Fruit fly (Drosophila melanogaster) whole organism, prepupa: ENCODE measurements around the gene CG43773.

Experiments
- CG11294 ChIP-seq: fragments of 200-800 bp; sonication (Bioruptor generic); IDR thresholded peaks from 2 replicates; pipeline ENCODE4 v1.3.6; 2022; ENCODE audit warnings: missing biosample characterization, missing genetic modification characterization
- CG15336 ChIP-seq: fragments of 200-800 bp; sonication (Bioruptor generic); IDR thresholded peaks from 2 replicates; pipeline ENCODE4 v1.3.6; 2022; ENCODE audit warnings: missing biosample characterization, missing genetic modification characterization
- CG16779 ChIP-seq: fragments of 200-800 bp; sonication (Bioruptor generic); optimal IDR thresholded peaks from 3 replicates; lab custom pipeline; 2017; ENCODE audit warnings: missing biosample characterization, mild to moderate bottlenecking, missing genetic modification characterization
- CG31627 ChIP-seq: fragments of 200-800 bp; sonication (Bioruptor generic); optimal IDR thresholded peaks from 3 replicates; lab custom pipeline; 2016; ENCODE audit warnings: missing biosample characterization, missing genetic modification characterization
- CG34406 ChIP-seq: fragments of 200-800 bp; sonication (Bioruptor generic); optimal IDR thresholded peaks from 3 replicates; lab custom pipeline; 2016; ENCODE audit warnings: missing biosample characterization, missing genetic modification characterization
- CG3919 ChIP-seq: fragments of 200-800 bp; sonication (Bioruptor generic); optimal IDR thresholded peaks from 3 replicates; lab custom pipeline; 2016; ENCODE audit warnings: missing biosample characterization, missing genetic modification characterization
- CG4318 ChIP-seq: fragments of 200-800 bp; sonication (Bioruptor generic); optimal IDR thresholded peaks from 3 replicates; lab custom pipeline; 2017; ENCODE audit warnings: missing biosample characterization, mild to moderate bottlenecking, missing genetic modification characterization
- CG6163 ChIP-seq: fragments of 200-800 bp; sonication (Bioruptor generic); IDR thresholded peaks from 3 replicates; pipeline ENCODE4 v1.3.6; 2022; ENCODE audit warnings: missing biosample characterization, missing genetic modification characterization
- CG6276 ChIP-seq: fragments of 200-800 bp; sonication (Bioruptor generic); optimal IDR thresholded peaks from 2 replicates; lab custom pipeline; 2017; ENCODE audit warnings: missing biosample characterization, mild to moderate bottlenecking, missing genetic modification characterization
- CG6792 ChIP-seq: fragments of 200-800 bp; sonication (Bioruptor generic); optimal IDR thresholded peaks from 3 replicates; lab custom pipeline; 2016; ENCODE audit warnings: missing biosample characterization, missing genetic modification characterization
- CG6808 ChIP-seq: fragments of 200-800 bp; sonication (Bioruptor generic); optimal IDR thresholded peaks from 3 replicates; lab custom pipeline; 2017; ENCODE audit warnings: missing biosample characterization, missing genetic modification characterization, mild to moderate bottlenecking, moderate library complexity, missing genetic modification reagents
- CG8319 ChIP-seq: fragments of 200-800 bp; sonication (Bioruptor generic); optimal IDR thresholded peaks from 3 replicates; lab custom pipeline; 2016; ENCODE audit warnings: missing biosample characterization, missing genetic modification characterization
- CG9139 ChIP-seq: fragments of 200-800 bp; sonication (Bioruptor generic); optimal IDR thresholded peaks from 3 replicates; lab custom pipeline; 2017; ENCODE audit warnings: missing biosample characterization, mild to moderate bottlenecking, missing genetic modification characterization
- Eip75B ChIP-seq: fragments of 200-800 bp; sonication (Bioruptor generic); optimal IDR thresholded peaks from 3 replicates; lab custom pipeline; 2016; ENCODE audit warnings: missing biosample characterization, missing genetic modification characterization
- Eip78C ChIP-seq: fragments of 200-800 bp; sonication (Bioruptor generic); peaks from one replicate; lab custom pipeline; 2016; ENCODE audit warnings: missing biosample characterization, missing genetic modification characterization
- Ets21C ChIP-seq: fragments of 200-800 bp; sonication (Bioruptor generic); optimal IDR thresholded peaks from 3 replicates; lab custom pipeline; 2016; ENCODE audit warnings: missing biosample characterization, missing genetic modification characterization
- Ets96B ChIP-seq: fragments of 200-800 bp; optimal IDR thresholded peaks from 2 replicates; lab custom pipeline; 2019; ENCODE audit warnings: missing biosample characterization, mild to moderate bottlenecking, missing genetic modification characterization, moderate library complexity
- Gug ChIP-seq: fragments of 200-800 bp; sonication (Bioruptor generic); IDR thresholded peaks from 2 replicates; pipeline ENCODE4 v1.3.6; 2022; ENCODE audit warnings: missing biosample characterization, missing genetic modification characterization
- Hr38 ChIP-seq: sonication (Bioruptor generic); optimal IDR thresholded peaks from 2 replicates; lab custom pipeline; 2016; ENCODE audit warnings: missing biosample characterization, missing genetic modification characterization
- OdsH ChIP-seq: fragments of 200-800 bp; sonication (Bioruptor generic); optimal IDR thresholded peaks from 3 replicates; lab custom pipeline; 2016; ENCODE audit warnings: missing biosample characterization, missing genetic modification characterization
- Sox102F ChIP-seq: fragments of 200-800 bp; sonication (Bioruptor generic); optimal IDR thresholded peaks from 2 replicates; lab custom pipeline; 2016; ENCODE audit warnings: missing biosample characterization, mild to moderate bottlenecking, missing genetic modification characterization
- Sox14 ChIP-seq: fragments of 200-800 bp; sonication (Bioruptor generic); optimal IDR thresholded peaks from 3 replicates; lab custom pipeline; 2016; ENCODE audit warnings: missing biosample characterization, missing genetic modification characterization
- Sox15 ChIP-seq: fragments of 200-800 bp; sonication (Bioruptor generic); optimal IDR thresholded peaks from 3 replicates; lab custom pipeline; 2016; ENCODE audit warnings: missing biosample characterization, missing genetic modification characterization
- achi ChIP-seq: fragments of 200-800 bp; sonication (Bioruptor generic); optimal IDR thresholded peaks from 3 replicates; lab custom pipeline; 2016; ENCODE audit warnings: missing biosample characterization, missing genetic modification characterization
- acj6 ChIP-seq: fragments of 200-800 bp; sonication (Bioruptor generic); optimal IDR thresholded peaks from 3 replicates; lab custom pipeline; 2016; ENCODE audit warnings: missing biosample characterization, missing genetic modification characterization
- cyc ChIP-seq: fragments of 200-800 bp; sonication (Bioruptor generic); optimal IDR thresholded peaks from 3 replicates; lab custom pipeline; 2016; ENCODE audit warnings: missing biosample characterization, missing genetic modification characterization
- dac ChIP-seq: fragments of 200-800 bp; sonication (Bioruptor generic); optimal IDR thresholded peaks from 2 replicates; lab custom pipeline; 2017; ENCODE audit warnings: missing biosample characterization, mild to moderate bottlenecking, missing genetic modification characterization
- dsx ChIP-seq: fragments of 200-800 bp; optimal IDR thresholded peaks from 3 replicates; lab custom pipeline; 2019; ENCODE audit warnings: missing biosample characterization, mild to moderate bottlenecking, missing genetic modification characterization, moderate library complexity; ENCODE audit not compliant: poor library complexity, severe bottlenecking
- eg ChIP-seq: fragments of 200-800 bp; sonication (Bioruptor generic); IDR thresholded peaks from 3 replicates; pipeline ENCODE4 v1.3.6; 2022; ENCODE audit warnings: missing biosample characterization, missing genetic modification characterization
- fkh ChIP-seq: fragments of 200-800 bp; sonication (Bioruptor generic); optimal IDR thresholded peaks from 3 replicates; lab custom pipeline; 2017; ENCODE audit warnings: missing biosample characterization, mild to moderate bottlenecking, missing genetic modification characterization, moderate library complexity
- lz ChIP-seq: fragments of 200-800 bp; sonication (Bioruptor generic); optimal IDR thresholded peaks from 3 replicates; lab custom pipeline; 2016; ENCODE audit warnings: missing biosample characterization, missing genetic modification characterization
- pdm3 ChIP-seq: fragments of 200-800 bp; sonication (Bioruptor generic); optimal IDR thresholded peaks from 3 replicates; lab custom pipeline; 2016; ENCODE audit warnings: missing biosample characterization, missing genetic modification characterization
- salr ChIP-seq, 2 experiments: fragments of 200-800 bp; sonication (Bioruptor generic); optimal IDR thresholded peaks; 3 replicates each; lab custom pipeline; 2016 to 2018; ENCODE audit warnings: missing biosample characterization in 2 of 2, missing genetic modification characterization in 2 of 2, mild to moderate bottlenecking in 1 of 2
- spab ChIP-seq: fragments of 200-800 bp; sonication (Bioruptor generic); optimal IDR thresholded peaks from 2 replicates; lab custom pipeline; 2017; ENCODE audit warnings: missing biosample characterization, mild to moderate bottlenecking, missing genetic modification characterization, missing genetic modification reagents
- svp ChIP-seq: fragments of 200-800 bp; sonication (Bioruptor generic); peaks from one replicate; lab custom pipeline; 2016; ENCODE audit warnings: missing biosample characterization, missing genetic modification characterization

The CG43773 gene

DNA sequence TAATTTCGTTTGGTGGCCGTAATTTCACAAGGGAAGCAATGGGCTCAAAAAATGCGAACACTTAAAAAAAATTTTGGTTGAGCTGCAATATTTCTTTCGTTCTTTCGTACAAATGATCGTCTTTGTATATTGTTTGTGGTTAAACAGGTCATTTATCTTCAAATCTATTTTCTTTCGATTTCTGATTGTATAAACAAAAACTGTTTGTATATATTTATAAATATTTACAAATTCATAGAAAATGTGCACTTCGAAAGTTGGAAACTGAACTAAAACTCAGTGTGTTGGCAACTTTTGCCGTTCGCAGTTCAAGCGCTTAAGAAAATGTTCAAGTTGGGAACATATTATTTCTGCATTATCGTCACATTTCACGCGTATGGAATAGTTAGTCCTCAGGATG is 7.8 kb upstream of the CG43773 start, which contains the start of gene CG43797:
CG43797 (plus strand) TSS at position 301 of the 400 bp plus-strand sequence.
- TF ChIP-seq Sox102F (GFP tag; lab: Kevin White, UChicago) (no peak), CG15336 (no peak), pdm3 (no peak), CG4318 (GFP tag; lab: Kevin White, UChicago) (no peak), acj6 (no peak), svp (GFP tag; lab: Kevin White, UChicago) (no peak), dac (GFP tag; lab: Kevin White, UChicago) (no peak), CG3919 (GFP tag; lab: Kevin White, UChicago) (no peak), Gug (no peak), CG6792 (GFP tag; lab: Kevin White, UChicago) (no peak), Eip75B (no peak), achi (GFP tag; lab: Kevin White, UChicago) (no peak), Eip78C (GFP tag; lab: Kevin White, UChicago) (no peak), OdsH (GFP tag; lab: Kevin White, UChicago) (no peak), CG34406 (no peak), Ets96B (tag; lab: Kevin White, UChicago) (no peak), CG9139 (GFP tag; lab: Kevin White, UChicago) (no peak), CG6276 (GFP tag; lab: Kevin White, UChicago) (no peak)

DNA sequence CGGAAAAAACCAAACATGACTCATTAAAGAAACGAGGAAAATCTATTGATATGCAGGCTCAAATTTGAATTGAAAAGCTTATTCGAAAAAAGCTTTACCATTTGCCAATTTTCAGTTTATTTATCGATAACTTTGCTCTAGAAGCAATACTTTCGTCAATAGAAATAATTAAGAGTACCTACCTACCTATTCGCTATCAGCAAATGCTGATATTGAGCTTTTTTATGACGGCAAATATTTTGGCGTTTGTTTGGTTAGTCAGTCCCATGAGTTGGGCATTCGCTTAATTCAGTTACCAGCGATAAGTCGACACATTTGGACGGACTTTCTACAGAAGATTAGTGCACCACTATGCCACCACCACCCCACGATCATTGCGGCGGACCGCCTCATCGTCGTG is 3.7 kb upstream of the CG43773 start, which contains the start of gene CG34176:
CG34176 (plus strand) TSS at position 301 of the 400 bp plus-strand sequence.
- TF ChIP-seq CG16779 (tag; lab: Kevin White, UChicago) (no peak), Sox14 (GFP tag; lab: Kevin White, UChicago) (no peak), Hr38 (no peak), CG6808 (GFP tag; lab: Kevin White, UChicago) (no peak)

DNA sequence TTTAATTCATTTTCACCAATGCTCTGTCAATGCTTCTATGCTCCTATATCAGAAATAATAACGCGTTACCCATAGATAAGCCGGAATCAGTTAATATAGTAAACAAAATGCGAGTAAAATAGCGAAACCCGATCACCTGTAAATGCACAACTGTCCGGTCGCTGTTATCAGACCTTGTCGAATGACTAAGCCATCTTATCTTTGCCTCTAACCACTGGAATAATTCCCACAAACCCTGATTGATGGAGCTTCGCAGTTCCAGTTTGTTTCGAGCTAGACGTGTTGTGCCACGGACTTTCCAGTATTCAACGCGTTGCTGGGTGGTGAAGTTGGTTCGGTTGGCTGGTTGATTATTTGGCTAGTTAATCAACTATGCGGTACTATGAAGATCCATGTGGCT is 2.8 kb upstream of the CG43773 start, which contains the start of gene CG15422:
CG15422 (plus strand) TSS at position 301 of the 400 bp plus-strand sequence.
- TF ChIP-seq fkh (GFP tag; lab: Kevin White, UChicago) (no peak), lz (no peak), CG6808 (GFP tag; lab: Kevin White, UChicago) (no peak), Ets21C (GFP tag; lab: Kevin White, UChicago) (no peak), salr (GFP tag; optimal IDR thresholded peaks at IDR 0.05; lab: Kevin White, UChicago) (no peak), Sox102F (GFP tag; lab: Kevin White, UChicago) (no peak), Sox15 (no peak), Eip75B (no peak), pdm3 (no peak), CG11294 (no peak), CG6792 (GFP tag; lab: Kevin White, UChicago) (no peak)

DNA sequence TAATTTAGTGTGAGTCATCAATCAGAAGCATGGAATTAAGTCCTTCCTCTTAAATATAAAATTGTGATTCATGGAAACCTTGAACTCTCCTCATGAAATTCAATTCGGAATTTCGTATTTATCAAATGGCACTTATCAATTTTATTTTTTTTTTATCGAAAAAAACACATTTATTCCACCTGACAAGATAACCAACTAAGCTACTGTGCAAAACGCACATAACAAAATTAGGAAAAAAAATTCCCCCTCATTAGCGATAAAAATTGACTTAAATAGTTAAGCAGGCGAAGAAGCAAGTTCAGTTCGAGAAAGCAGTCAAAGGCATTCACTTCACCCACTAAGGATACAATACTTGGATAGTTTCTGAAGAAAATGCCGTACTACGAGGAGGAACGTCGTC is 1.7 kb upstream of the CG43773 start, which contains the start of gene CG15423:
CG15423 (plus strand) TSS at position 301 of the 400 bp plus-strand sequence.
- TF ChIP-seq Sox102F (GFP tag; lab: Kevin White, UChicago) (no peak), CG34406 (no peak), eg (GFP tag; lab: Robert Waterston, UW) (no peak), CG31627 (GFP tag; lab: Kevin White, UChicago) (no peak), CG3919 (GFP tag; lab: Kevin White, UChicago) (no peak), CG6792 (GFP tag; lab: Kevin White, UChicago) (no peak), CG8319 (no peak), Sox14 (GFP tag; lab: Kevin White, UChicago) (no peak), acj6 (no peak), dsx (GFP tag; lab: Kevin White, UChicago) (no peak), spab (GFP tag; lab: Kevin White, UChicago) (no peak), Sox15 (no peak), Ets21C (GFP tag; lab: Kevin White, UChicago) (no peak)

DNA sequence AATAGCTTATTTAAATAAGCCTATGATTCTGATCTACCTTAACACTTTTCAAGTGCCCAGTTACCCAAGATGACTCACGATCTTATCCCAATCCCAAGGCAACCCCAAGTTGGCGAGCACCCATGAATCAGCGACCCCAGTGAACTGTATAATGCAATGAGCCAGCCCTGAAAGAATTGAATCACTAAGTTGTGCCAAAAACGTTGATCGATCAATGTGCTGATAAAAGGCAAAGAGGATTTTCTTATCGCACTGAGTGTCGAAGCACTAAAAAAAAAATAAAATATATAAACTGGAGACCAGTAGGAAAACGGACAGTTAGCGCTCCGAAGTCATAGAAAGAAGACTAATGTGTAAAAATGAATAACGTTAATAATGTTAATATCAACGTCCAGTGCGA is 863 bp downstream of the CG43773 start, which contains the start of gene CG43774:
CG43774 (plus strand) TSS at position 301 of the 400 bp plus-strand sequence.
- TF ChIP-seq CG6163 (no peak), lz (no peak), svp (GFP tag; lab: Kevin White, UChicago) (no peak), CG6276 (GFP tag; lab: Kevin White, UChicago) (no peak), cyc (GFP tag; lab: Kevin White, UChicago) (no peak)
- TF ChIP-seq, all 60 proteins: peak for 0
